Worm (Caenorhabditis elegans): ENCODE measurements around the gene Y57E12AL.2.
"Not testable (repeated sequence)": the region's sequence is repeated elsewhere in the genome, so short reads cannot be mapped to it uniquely, and the experiment has no call there.

Y57E12AL.2 gene

ce11 chrV:7057795-7058194, at the start of gene Y57E12AL.2:
TSS of gene Y57E12AL.2 (plus strand) at chrV:7058095.
- TF ChIP-seq nhr-129, crh-2, mbf-1 (tag; optimal IDR thresholded peaks at IDR 0.05): not testable (repeated sequence)

DNA sequence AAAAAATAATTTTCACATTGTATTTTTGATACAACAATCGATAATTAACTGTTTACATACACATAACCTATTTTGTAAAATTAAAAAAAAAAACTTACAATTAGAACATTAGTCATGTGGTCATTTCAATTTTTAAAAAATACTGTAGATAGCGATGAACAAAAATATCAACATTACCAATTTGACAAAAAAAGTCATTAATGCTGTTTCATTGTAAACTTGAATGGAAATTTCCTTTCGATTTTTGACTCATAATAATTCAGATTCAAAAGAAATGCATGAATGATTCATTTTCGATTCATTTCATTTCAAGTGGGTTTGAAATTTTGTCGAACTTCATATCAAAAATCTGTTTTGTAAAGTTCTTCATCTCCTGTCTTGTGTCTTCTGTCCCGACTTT, 48.4 kb upstream of the Y57E12AL.2 start, which contains the start of gene C33G8.2:
TSS of gene C33G8.2 (plus strand) at position 301 of the 400 bp plus-strand sequence.
- TF ChIP-seq lin-13 (GFP tag; optimal IDR thresholded peaks at IDR 0.05): no peak
- no peak for TF ChIP-seq fos-1 (tag; optimal IDR thresholded peaks at IDR 0.05)
- no peak for TF ChIP-seq nhr-6 (tag; optimal IDR thresholded peaks at IDR 0.05)
- TF ChIP-seq elt-1 (tag; optimal IDR thresholded peaks at IDR 0.05): no peak
- no peak for TF ChIP-seq dmd-4 (tag; optimal IDR thresholded peaks at IDR 0.05)
- TF ChIP-seq skn-1 (tag; optimal IDR thresholded peaks at IDR 0.05): no peak
- TF ChIP-seq nhr-23 (tag; optimal IDR thresholded peaks at IDR 0.05): no peak
- no peak for TF ChIP-seq ceh-16 (tag; optimal IDR thresholded peaks at IDR 0.05)
- no peak for TF ChIP-seq F13H6.1 (tag; optimal IDR thresholded peaks at IDR 0.05)
- TF ChIP-seq crh-2 (tag; optimal IDR thresholded peaks at IDR 0.05): no peak
- no peak for TF ChIP-seq lin-11 (tag; optimal IDR thresholded peaks at IDR 0.05)
- no peak for TF ChIP-seq nhr-11 (tag; optimal IDR thresholded peaks at IDR 0.05)
- no peak for TF ChIP-seq nhr-10 (tag; optimal IDR thresholded peaks at IDR 0.05)
- no peak for TF ChIP-seq mab-5 (tag; optimal IDR thresholded peaks at IDR 0.05)
- no peak for TF ChIP-seq lsy-2 (tag; optimal IDR thresholded peaks at IDR 0.05)

- TF ChIP-seq sem-4 (tag; optimal IDR thresholded peaks at IDR 0.05): no peak
- no peak for TF ChIP-seq ceh-16 (tag; optimal IDR thresholded peaks at IDR 0.05)
- no peak for TF ChIP-seq ztf-1 (GFP tag; conservative IDR thresholded peaks at IDR 0.05)
- TF ChIP-seq nhr-10 (tag; optimal IDR thresholded peaks at IDR 0.05): no peak
- TF ChIP-seq aly-2 (tag; optimal IDR thresholded peaks at IDR 0.05): no peak
- TF ChIP-seq blmp-1 (tag; optimal IDR thresholded peaks at IDR 0.05; ENCODE audit: insufficient read depth): no peak
- no peak for TF ChIP-seq elt-3 (tag; optimal IDR thresholded peaks at IDR 0.05)
- TF ChIP-seq mab-5 (tag; optimal IDR thresholded peaks at IDR 0.05): no peak
- TF ChIP-seq peb-1 (tag; optimal IDR thresholded peaks at IDR 0.05): no peak
- no peak for TF ChIP-seq ceh-82 (tag; optimal IDR thresholded peaks at IDR 0.05)
- no peak for TF ChIP-seq nhr-12 (tag; optimal IDR thresholded peaks at IDR 0.05)
- TF ChIP-seq zag-1 (tag; optimal IDR thresholded peaks at IDR 0.05): no peak
- TF ChIP-seq lin-11 (tag; optimal IDR thresholded peaks at IDR 0.05): no peak
- TF ChIP-seq skn-1 (tag; optimal IDR thresholded peaks at IDR 0.05): no peak
- TF ChIP-seq fos-1 (tag; optimal IDR thresholded peaks at IDR 0.05): no peak
- TF ChIP-seq ama-1 (optimal IDR thresholded peaks at IDR 0.05): no peak
- no peak for TF ChIP-seq lin-39 (tag; optimal IDR thresholded peaks at IDR 0.05)
- TF ChIP-seq alr-1 (tag; optimal IDR thresholded peaks at IDR 0.05): no peak
- TF ChIP-seq ZK546.5 (tag; optimal IDR thresholded peaks at IDR 0.05): no peak
Measured at ce11 chrV:7012617-7013016, 45.3 kb upstream of the Y57E12AL.2 start, which contains the start of gene srw-127. TSS of gene srw-127 (plus strand) at chrV:7012917.

ce11 chrV:7015872-7016271, 42.0 kb upstream of the Y57E12AL.2 start, which contains the start of gene C33G8.13:
TSS of gene C33G8.13 (minus strand) at chrV:7015972.
- TF ChIP-seq crh-2 (tag; optimal IDR thresholded peaks at IDR 0.05) (no peak), alr-1 (tag; optimal IDR thresholded peaks at IDR 0.05) (no peak), gmeb-1 (tag; optimal IDR thresholded peaks at IDR 0.05) (no peak), ztf-4 (tag; optimal IDR thresholded peaks at IDR 0.05) (no peak), C34F6.9 (tag; optimal IDR thresholded peaks at IDR 0.05) (no peak), mab-5 (tag; optimal IDR thresholded peaks at IDR 0.05) (no peak), blmp-1 (tag; optimal IDR thresholded peaks at IDR 0.05; ENCODE audit: insufficient read depth) (no peak), nhr-10 (tag; optimal IDR thresholded peaks at IDR 0.05) (no peak), nhr-25 (tag; optimal IDR thresholded peaks at IDR 0.05) (no peak), F13H6.1 (tag; optimal IDR thresholded peaks at IDR 0.05) (no peak), ceh-16 (tag; optimal IDR thresholded peaks at IDR 0.05) (no peak), elt-1 (tag; optimal IDR thresholded peaks at IDR 0.05) (no peak), sem-4 (tag; optimal IDR thresholded peaks at IDR 0.05) (no peak), nhr-11 (tag; optimal IDR thresholded peaks at IDR 0.05) (no peak), nhr-77 (tag; optimal IDR thresholded peaks at IDR 0.05) (no peak)

DNA sequence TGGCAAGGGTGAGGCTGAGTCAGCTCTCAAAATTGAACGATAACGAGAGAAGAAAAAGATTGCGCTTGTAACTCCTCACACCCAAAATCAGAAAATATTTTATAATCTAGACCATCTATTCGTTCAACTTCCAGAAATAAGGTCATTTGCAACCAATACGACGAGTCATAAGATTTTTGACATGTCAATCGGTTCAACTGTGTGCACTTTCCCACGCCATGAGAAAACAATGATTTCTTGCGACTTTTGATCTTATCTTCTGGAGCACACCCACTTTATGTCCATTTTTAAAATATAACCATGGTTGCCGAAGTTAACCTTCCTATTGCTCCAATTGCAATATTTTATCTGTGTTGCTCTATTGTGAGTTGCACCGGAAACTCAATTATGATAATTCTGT, 40.8 kb upstream of the Y57E12AL.2 start, which contains the start of gene srsx-32:
TSS of gene srsx-32 (plus strand) at position 301 of the 400 bp plus-strand sequence.
- TF ChIP-seq peb-1 (tag; optimal IDR thresholded peaks at IDR 0.05): no peak
- TF ChIP-seq sma-9 (GFP tag; optimal IDR thresholded peaks at IDR 0.05): no peak
- no peak for TF ChIP-seq sma-9 (tag; optimal IDR thresholded peaks at IDR 0.05)
- TF ChIP-seq crh-2 (tag; optimal IDR thresholded peaks at IDR 0.05): no peak
- no peak for TF ChIP-seq ceh-16 (tag; optimal IDR thresholded peaks at IDR 0.05)
- no peak for TF ChIP-seq ztf-4 (tag; optimal IDR thresholded peaks at IDR 0.05)
- TF ChIP-seq F13H6.1 (tag; optimal IDR thresholded peaks at IDR 0.05): no peak
- no peak for TF ChIP-seq nhr-6 (tag; optimal IDR thresholded peaks at IDR 0.05)
- TF ChIP-seq nhr-12 (tag; optimal IDR thresholded peaks at IDR 0.05): no peak
